Worm (Caenorhabditis elegans) whole organism, L1 larva: ENCODE measurements around the gene ZK355.2.

Experiments
- C04F5.9 ChIP-seq: sonication (generic microtip); optimal IDR thresholded peaks from 2 replicates; lab custom pipeline; 2016; ENCODE audit warnings: missing genetic modification characterization, missing compliant biosample characterization
- egl-27 ChIP-seq, 2 experiments: fragments of 150-350 bp in 1 of 2; sonication (generic microtip); optimal IDR thresholded peaks; 3 replicates each; lab custom pipeline; 2017 to 2018; ENCODE audit warnings: missing biosample characterization in 2 of 2, missing genetic modification characterization in 2 of 2, missing genetic modification reagents in 2 of 2
- elt-2 ChIP-seq: sonication (generic microtip); optimal IDR thresholded peaks from 2 replicates; lab custom pipeline; 2016; ENCODE audit warnings: missing genetic modification characterization, mild to moderate bottlenecking, inconsistent platforms, missing compliant biosample characterization, missing genetic modification reagents
- lir-3 ChIP-seq: sonication (generic microtip); optimal IDR thresholded peaks from 2 replicates; lab custom pipeline; 2016; ENCODE audit warnings: mild to moderate bottlenecking, missing genetic modification characterization, moderate library complexity, missing compliant biosample characterization; ENCODE audit not compliant: poor library complexity
- nhr-11 ChIP-seq: fragments of 150-350 bp; optimal IDR thresholded peaks from 2 replicates; lab custom pipeline; 2014; ENCODE audit warnings: missing biosample characterization, missing genetic modification characterization
- nhr-85 ChIP-seq: sonication (generic microtip); peaks from one replicate; lab custom pipeline; 2016; ENCODE audit warnings: missing genetic modification characterization, inconsistent platforms, missing compliant biosample characterization
- pqm-1 ChIP-seq: sonication (generic microtip); optimal IDR thresholded peaks from 3 replicates; lab custom pipeline; 2017; ENCODE audit warnings: missing biosample characterization, missing genetic modification characterization
- skn-1 ChIP-seq: fragments of 150-350 bp; optimal IDR thresholded peaks from 2 replicates; lab custom pipeline; 2014; ENCODE audit warnings: missing biosample characterization, missing genetic modification characterization
- snu-23 ChIP-seq: sonication (generic microtip); optimal IDR thresholded peaks from 2 replicates; lab custom pipeline; 2016; ENCODE audit warnings: missing genetic modification characterization, missing compliant biosample characterization
- unc-62 ChIP-seq: fragments of 150-350 bp; optimal IDR thresholded peaks from 2 replicates; lab custom pipeline; 2014; ENCODE audit warnings: missing biosample characterization, missing genetic modification reagents, missing genetic modification characterization
- ztf-11 ChIP-seq, 2 experiments: sonication (generic microtip); optimal IDR thresholded peaks; 2 replicates each; lab custom pipeline; 2016 to 2017; ENCODE audit warnings: missing genetic modification characterization in 2 of 2, missing biosample characterization in 1 of 2, missing compliant biosample characterization in 1 of 2

DNA sequence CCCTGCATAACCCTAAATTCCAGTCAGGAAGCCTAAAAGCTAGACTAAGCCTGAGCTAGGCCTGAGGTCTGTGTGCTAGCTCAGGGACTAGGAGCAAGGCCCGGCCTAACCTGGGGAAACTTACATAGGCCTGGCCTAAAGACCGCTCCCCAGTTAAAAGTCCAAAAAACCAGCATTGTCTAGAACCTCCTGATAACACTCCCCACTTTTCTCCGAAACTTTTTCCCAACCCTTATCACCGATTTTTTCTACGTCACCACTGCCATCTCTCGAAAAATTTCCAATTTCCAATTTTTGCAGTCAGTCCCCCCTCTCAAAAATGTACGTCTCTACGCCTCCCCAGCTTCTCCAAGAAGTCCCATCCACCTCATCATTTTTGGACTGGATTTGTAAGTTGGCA lies at the start of gene ZK355.2:
- TF ChIP-seq pqm-1 (tag; lab: Kevin White, UChicago) (peak; percentile 50), nhr-85 (tag; lab: Kevin White, UChicago) (no peak), C04F5.9 (tag; lab: Kevin White, UChicago) (no peak), snu-23 (GFP tag; lab: Kevin White, UChicago) (no peak), nhr-11 (tag; lab: Kevin White, UChicago) (no peak), egl-27 (tag; optimal IDR thresholded peaks at IDR 0.05; lab: Kevin White, UChicago) (no peak), elt-2 (tag; lab: Kevin White, UChicago) (no peak), lir-3 (tag; lab: Kevin White, UChicago) (no peak), skn-1 (tag; lab: Kevin White, UChicago) (no peak), unc-62 (GFP tag; lab: Kevin White, UChicago) (no peak), ztf-11 (tag; optimal IDR thresholded peaks at IDR 0.05; lab: Kevin White, UChicago) (no peak)
